Fruit fly (Drosophila melanogaster): ENCODE measurements around the gene PIG-P.

PIG-P gene

DNA sequence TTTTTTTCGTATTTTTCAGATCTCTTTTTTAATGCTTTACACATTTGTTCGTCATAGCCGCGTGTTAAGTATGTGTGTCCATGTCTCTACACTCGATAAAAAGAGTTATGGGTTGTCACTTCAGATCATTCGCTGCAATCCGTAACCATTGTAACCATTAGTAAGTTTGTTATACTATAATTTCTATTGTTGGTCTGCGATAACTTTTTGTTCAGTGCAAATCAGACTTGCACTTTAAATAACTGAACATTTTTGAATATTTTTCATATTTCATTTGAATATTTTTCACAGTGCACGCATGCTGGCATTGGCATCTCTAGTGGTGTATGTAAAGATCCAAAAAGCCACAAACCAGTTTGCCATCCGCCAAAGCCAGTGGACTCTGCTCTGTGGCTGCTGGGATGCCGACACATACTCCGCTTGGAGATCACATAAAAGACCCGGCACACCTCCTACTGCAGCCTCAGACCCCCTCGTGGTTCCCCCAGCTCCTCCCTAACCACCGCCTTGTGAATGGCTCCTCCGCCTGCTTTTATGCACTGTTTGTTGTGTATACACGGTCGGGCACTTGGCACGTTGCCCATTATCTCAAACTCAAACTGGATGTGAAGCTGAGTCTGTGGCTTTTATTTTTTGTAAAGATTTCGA is 49.0 kb downstream of the PIG-P start (continued):
- peak; percentile 62 for TF ChIP-seq CG8281 (tag; optimal IDR thresholded peaks at IDR 0.05)
- peak; percentile 80 for TF ChIP-seq ewg (GFP tag; optimal IDR thresholded peaks at IDR 0.05)
- peak; percentile 68 for TF ChIP-seq CG9876 (GFP tag; optimal IDR thresholded peaks at IDR 0.05)
- peak; percentile 85 for TF ChIP-seq CG32772 (GFP tag; IDR thresholded peaks at IDR 0.05)
- peak; percentile 79 for TF ChIP-seq CG12744 (GFP tag; optimal IDR thresholded peaks at IDR 0.05)
- peak; percentile 85 for TF ChIP-seq CG2120 (GFP tag; optimal IDR thresholded peaks at IDR 0.05)
- peak; percentile 86 for TF ChIP-seq CG5245 (GFP tag; optimal IDR thresholded peaks at IDR 0.05)
- TF ChIP-seq CG17612 (GFP tag; IDR thresholded peaks at IDR 0.05), result no peak
- no peak for TF ChIP-seq B-H2 (GFP tag; optimal IDR thresholded peaks at IDR 0.05)
- TF ChIP-seq GATAe (GFP tag; conservative IDR thresholded peaks at IDR 0.05), result no peak
- peak in 1 of 3 experiments; percentile 91 for TF ChIP-seq lola (GFP tag; optimal IDR thresholded peaks at IDR 0.05)
- peak; percentile 81 for TF ChIP-seq sob (GFP tag; IDR thresholded peaks at IDR 0.05)
- TF ChIP-seq btn (GFP tag; optimal IDR thresholded peaks at IDR 0.05), result peak; percentile 84
- peak; percentile 62 for TF ChIP-seq cwo (GFP tag; optimal IDR thresholded peaks at IDR 0.05)
- TF ChIP-seq Ravus (GFP tag; IDR thresholded peaks at IDR 0.05), result peak; percentile 36
- TF ChIP-seq CG18262 (tag; optimal IDR thresholded peaks at IDR 0.05), result peak; percentile 94
- TF ChIP-seq CG7987 (GFP tag; optimal IDR thresholded peaks at IDR 0.05), result peak; percentile 41
- peak; percentile 94 for TF ChIP-seq Ptx1 (GFP tag; IDR thresholded peaks at IDR 0.05)
- peak; percentile 58 for TF ChIP-seq wdn (GFP tag; IDR thresholded peaks at IDR 0.05)
- peak; percentile 55 for TF ChIP-seq CG18011 (GFP tag; optimal IDR thresholded peaks at IDR 0.05)
- no peak for TF ChIP-seq hb (GFP tag; IDR thresholded peaks at IDR 0.05; ENCODE audit: partially characterized antibody)
- TF ChIP-seq gcm (GFP tag; optimal IDR thresholded peaks at IDR 0.05), result peak; percentile 83
- peak; percentile 90 for TF ChIP-seq CG4424 (GFP tag; optimal IDR thresholded peaks at IDR 0.05)
- TF ChIP-seq CG2202 (tag; optimal IDR thresholded peaks at IDR 0.05), result peak; percentile 88
- TF ChIP-seq Hmr (GFP tag; optimal IDR thresholded peaks at IDR 0.05), result peak; percentile 78
- peak; percentile 89 for TF ChIP-seq CG1603 (tag; optimal IDR thresholded peaks at IDR 0.05)
- TF ChIP-seq mirr (GFP tag; optimal IDR thresholded peaks at IDR 0.05), result no peak
- TF ChIP-seq Fer3 (tag; optimal IDR thresholded peaks at IDR 0.05), result peak; percentile 85
- TF ChIP-seq unpg (GFP tag; optimal IDR thresholded peaks at IDR 0.05), result peak; percentile 91
- no peak for TF ChIP-seq CG2129 (GFP tag; IDR thresholded peaks at IDR 0.05; ENCODE audit: partially characterized antibody)
- TF ChIP-seq CG16863 (GFP tag; optimal IDR thresholded peaks at IDR 0.05), result peak; percentile 88
- no peak for TF ChIP-seq bigmax (GFP tag; optimal IDR thresholded peaks at IDR 0.05)
- peak; percentile 62 for TF ChIP-seq kni (GFP tag; optimal IDR thresholded peaks at IDR 0.05)
- TF ChIP-seq stwl (tag; optimal IDR thresholded peaks at IDR 0.05), result no peak
- peak; percentile 90 for TF ChIP-seq HLH3B (GFP tag; IDR thresholded peaks at IDR 0.05)
- peak; percentile 62; the same call in 1 of the 2 replicates for TF ChIP-seq sens-2 (GFP tag; IDR thresholded peaks at IDR 0.05)
- TF ChIP-seq abd-A (tag; optimal IDR thresholded peaks at IDR 0.05), result peak; percentile 41
- TF ChIP-seq Ets65A (GFP tag), result peak; percentile 97
- peak; percentile 67 for TF ChIP-seq gcm2 (GFP tag; optimal IDR thresholded peaks at IDR 0.05)
- no peak for TF ChIP-seq unc-4 (GFP tag; IDR thresholded peaks at IDR 0.05; ENCODE audit: partially characterized antibody)
- TF ChIP-seq sqz (GFP tag; optimal IDR thresholded peaks at IDR 0.05), result peak; percentile 97
- no peak for TF ChIP-seq CG34224 (GFP tag; IDR thresholded peaks at IDR 0.05; ENCODE audit: partially characterized antibody)
- peak; percentile 84 for TF ChIP-seq pum (GFP tag; optimal IDR thresholded peaks at IDR 0.05)
- TF ChIP-seq Hr39 (optimal IDR thresholded peaks at IDR 0.05), result no peak
- TF ChIP-seq CG4404 (GFP tag; IDR thresholded peaks at IDR 0.05), result peak; percentile 72; the same call in 1 of the 2 replicates
- no peak for TF ChIP-seq fru (optimal IDR thresholded peaks at IDR 0.05)
- peak; percentile 77 for TF ChIP-seq tio (GFP tag; optimal IDR thresholded peaks at IDR 0.05)
- peak; percentile 53 for TF ChIP-seq Jarid2 (GFP tag; optimal IDR thresholded peaks at IDR 0.05)
- peak; percentile 77 for TF ChIP-seq B-H1 (GFP tag; IDR thresholded peaks at IDR 0.05)
- peak; percentile 63 for TF ChIP-seq CG15073 (GFP tag; optimal IDR thresholded peaks at IDR 0.05)

Data from whole organism, embryonic.